Fruit fly (Drosophila melanogaster): Measurements from ENCODE around the gene Dys.

Gene Dys

DNA sequence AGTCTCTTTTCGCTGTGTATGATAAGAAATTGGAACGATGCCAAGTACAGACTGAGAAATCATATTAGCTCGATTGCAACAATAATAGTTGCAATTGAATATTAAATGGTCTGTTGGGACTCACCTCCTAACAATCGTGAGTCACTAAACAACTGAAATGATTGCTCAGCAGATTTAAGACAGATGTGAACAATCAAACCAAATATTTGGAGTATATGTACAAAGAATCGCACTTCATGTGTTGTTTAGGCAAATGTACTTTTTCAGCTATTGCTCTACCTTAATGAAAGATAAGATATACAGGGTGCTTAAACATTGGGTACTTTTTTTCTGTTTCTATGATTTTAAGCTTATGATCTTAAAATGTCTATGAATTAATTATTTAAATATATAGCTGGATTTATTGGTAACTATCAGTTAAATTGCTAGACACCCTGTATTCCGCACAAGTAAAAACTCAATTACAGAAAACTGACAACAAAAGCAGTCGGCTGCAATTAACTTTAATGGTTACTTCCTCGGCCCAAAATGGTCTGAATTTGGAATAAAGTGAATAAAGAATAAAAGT is 180.7 kb downstream of the Dys start (continued):
- TF ChIP-seq bbx (GFP tag; IDR thresholded peaks at IDR 0.05; ENCODE audit: partially characterized antibody): no peak
- TF ChIP-seq CG30403 (GFP tag; optimal IDR thresholded peaks at IDR 0.05): peak; percentile 80
- peak; percentile 58 for TF ChIP-seq CG10274 (GFP tag; optimal IDR thresholded peaks at IDR 0.05)
- peak; percentile 75 for TF ChIP-seq tin (GFP tag; optimal IDR thresholded peaks at IDR 0.05)
- peak; percentile 74; the same call in 2 of the 3 replicates for TF ChIP-seq CG2889 (GFP tag; IDR thresholded peaks at IDR 0.05)
- no peak for TF ChIP-seq CG8478 (optimal IDR thresholded peaks at IDR 0.05)
- TF ChIP-seq CoRest (tag; optimal IDR thresholded peaks at IDR 0.05): peak; percentile 89
- TF ChIP-seq psq (GFP tag; optimal IDR thresholded peaks at IDR 0.05): peak; percentile 63
- peak; percentile 89 for TF ChIP-seq CG11456 (GFP tag; IDR thresholded peaks at IDR 0.05)
- TF ChIP-seq hb (GFP tag; IDR thresholded peaks at IDR 0.05; ENCODE audit: partially characterized antibody): no peak
- no peak for TF ChIP-seq CG13287 (GFP tag; IDR thresholded peaks at IDR 0.05; ENCODE audit: partially characterized antibody)
- peak; percentile 36 for TF ChIP-seq CTCF (GFP tag; optimal IDR thresholded peaks at IDR 0.05)
- peak; percentile 71 for TF ChIP-seq zen (tag; optimal IDR thresholded peaks at IDR 0.05)
- TF ChIP-seq Atf3 (GFP tag; optimal IDR thresholded peaks at IDR 0.05): no peak
- no peak for TF ChIP-seq Dll (GFP tag; IDR thresholded peaks at IDR 0.05; ENCODE audit: partially characterized antibody)
- peak; percentile 90 for TF ChIP-seq grau (tag; optimal IDR thresholded peaks at IDR 0.05)
- peak; percentile 63; the same call in 1 of the 2 replicates for TF ChIP-seq CG14667 (GFP tag; IDR thresholded peaks at IDR 0.05)
- TF ChIP-seq Aef1 (GFP tag; IDR thresholded peaks at IDR 0.05): peak; percentile 78
- peak; percentile 73 for TF ChIP-seq org-1 (GFP tag; optimal IDR thresholded peaks at IDR 0.05)
- no peak for TF ChIP-seq pita (GFP tag; optimal IDR thresholded peaks at IDR 0.05)
- peak; percentile 42; the same call in 1 of the 2 replicates for TF ChIP-seq klu (GFP tag; IDR thresholded peaks at IDR 0.05)
- no peak for TF ChIP-seq Hr39 (optimal IDR thresholded peaks at IDR 0.05)
- TF ChIP-seq CG14965 (GFP tag; optimal IDR thresholded peaks at IDR 0.05; ENCODE audit: borderline replicate concordance): no peak
- TF ChIP-seq Blimp-1 (GFP tag; optimal IDR thresholded peaks at IDR 0.05): peak; percentile 91
- peak; percentile 92 for TF ChIP-seq Awh (GFP tag; IDR thresholded peaks at IDR 0.05)
- no peak for TF ChIP-seq ham (GFP tag; IDR thresholded peaks at IDR 0.05)
- peak; percentile 27 for TF ChIP-seq cato (GFP tag; optimal IDR thresholded peaks at IDR 0.05; ENCODE audit: borderline replicate concordance)
- TF ChIP-seq CG34224 (GFP tag; IDR thresholded peaks at IDR 0.05; ENCODE audit: partially characterized antibody): no peak
- peak; percentile 85 for TF ChIP-seq HHEX (GFP tag; optimal IDR thresholded peaks at IDR 0.05)
- TF ChIP-seq Hmr (GFP tag; optimal IDR thresholded peaks at IDR 0.05): peak; percentile 89
- no peak for TF ChIP-seq D (optimal IDR thresholded peaks at IDR 0.05)
- TF ChIP-seq D (GFP tag; optimal IDR thresholded peaks at IDR 0.05): peak; percentile 79
- TF ChIP-seq CG43689 (GFP tag; IDR thresholded peaks at IDR 0.05): peak; percentile 84
- TF ChIP-seq kah (GFP tag; optimal IDR thresholded peaks at IDR 0.05): peak; percentile 85
- TF ChIP-seq CG9727 (GFP tag; optimal IDR thresholded peaks at IDR 0.05): peak; percentile 85
- TF ChIP-seq CG11504 (tag; optimal IDR thresholded peaks at IDR 0.05): peak; percentile 92
- peak; percentile 85 for TF ChIP-seq trem (tag; optimal IDR thresholded peaks at IDR 0.05)
- no peak for TF ChIP-seq Doc3 (GFP tag; IDR thresholded peaks at IDR 0.05; ENCODE audit: partially characterized antibody)
- no peak for TF ChIP-seq gt (GFP tag; IDR thresholded peaks at IDR 0.05)
- TF ChIP-seq CG7963 (GFP tag; IDR thresholded peaks at IDR 0.05; ENCODE audit: partially characterized antibody): no peak
- peak; percentile 18 for TF ChIP-seq CG10431 (GFP tag; optimal IDR thresholded peaks at IDR 0.05)
- peak; percentile 51 for TF ChIP-seq CG7987 (GFP tag; optimal IDR thresholded peaks at IDR 0.05)
- TF ChIP-seq cg (GFP tag; optimal IDR thresholded peaks at IDR 0.05): peak; percentile 16
- no peak for TF ChIP-seq nerfin-2 (GFP tag; IDR thresholded peaks at IDR 0.05; ENCODE audit: partially characterized antibody)
- peak; percentile 73 for TF ChIP-seq ap (GFP tag; IDR thresholded peaks at IDR 0.05)
- TF ChIP-seq TFAM (GFP tag; optimal IDR thresholded peaks at IDR 0.05): no peak
- no peak for TF ChIP-seq eve (GFP tag; optimal IDR thresholded peaks at IDR 0.05)
- TF ChIP-seq CG11085 (GFP tag; IDR thresholded peaks at IDR 0.05): peak; percentile 71; the same call in 1 of the 2 replicates
- peak; percentile 69 for TF ChIP-seq CG31388 (GFP tag; optimal IDR thresholded peaks at IDR 0.05)
- TF ChIP-seq CG10462 (GFP tag; optimal IDR thresholded peaks at IDR 0.05): peak; percentile 39
